Fruit fly (Drosophila melanogaster): ENCODE measurements around the gene eIF2D.

Gene eIF2D

DNA sequence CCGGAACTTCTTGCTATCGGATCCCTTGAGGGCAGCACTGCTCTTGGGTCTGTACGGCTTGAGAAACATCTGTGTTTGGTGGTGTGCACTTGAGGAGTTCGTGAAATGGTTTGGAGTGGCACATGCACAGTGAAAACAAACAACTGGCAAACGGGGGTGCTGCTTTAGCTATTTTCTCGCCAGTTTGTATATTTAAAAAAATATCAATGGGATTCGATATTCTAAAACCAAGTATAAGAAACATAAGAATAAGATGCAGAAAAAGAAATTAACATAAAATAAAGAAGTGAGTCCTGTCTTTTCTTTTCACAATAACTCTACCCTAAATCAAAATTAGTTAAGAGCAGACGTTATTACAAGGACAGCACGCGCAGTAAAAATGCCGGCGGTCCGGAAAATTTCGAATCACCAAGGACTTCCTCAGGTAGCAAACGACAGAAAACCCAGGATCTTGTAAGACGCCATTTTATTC, at the start of gene eIF2D (continued):
- no peak for TF ChIP-seq CG8359 (GFP tag; optimal IDR thresholded peaks at IDR 0.05; ENCODE audit: borderline replicate concordance)
- peak; percentile 40; the same call in 1 of the 3 replicates for TF ChIP-seq CG2199 (GFP tag; IDR thresholded peaks at IDR 0.05)
- TF ChIP-seq CG7271 (tag; optimal IDR thresholded peaks at IDR 0.05), result peak; percentile 24
- no peak for TF ChIP-seq tap (tag; optimal IDR thresholded peaks at IDR 0.05)
- peak; percentile 41 for TF ChIP-seq NfI (GFP tag; optimal IDR thresholded peaks at IDR 0.05)
- TF ChIP-seq CG7963 (GFP tag; IDR thresholded peaks at IDR 0.05; ENCODE audit: partially characterized antibody), result no peak
- peak; percentile 29 to 50 for TF ChIP-seq dpn (GFP tag; optimal IDR thresholded peaks at IDR 0.05)
- TF ChIP-seq slp2 (GFP tag; optimal IDR thresholded peaks at IDR 0.05), result peak; percentile 58
- TF ChIP-seq rib (GFP tag; IDR thresholded peaks at IDR 0.05), result no peak
- TF ChIP-seq MTF-1 (GFP tag; optimal IDR thresholded peaks at IDR 0.05; ENCODE audit: borderline replicate concordance), result peak; percentile 8
- TF ChIP-seq CG17802 (tag; optimal IDR thresholded peaks at IDR 0.05), result no peak
- TF ChIP-seq ap (GFP tag; IDR thresholded peaks at IDR 0.05), result 0 out of 2 replicates have a peak, but pooled peaks have one; percentile 21
- TF ChIP-seq slou (GFP tag; optimal IDR thresholded peaks at IDR 0.05), result no peak
- TF ChIP-seq CG6254 (GFP tag; optimal IDR thresholded peaks at IDR 0.05), result peak; percentile 43
- TF ChIP-seq CG7839 (tag; optimal IDR thresholded peaks at IDR 0.05), result peak; percentile 67
- TF ChIP-seq Atf3 (GFP tag; optimal IDR thresholded peaks at IDR 0.05), result no peak
- TF ChIP-seq Tbp (GFP tag; optimal IDR thresholded peaks at IDR 0.05), result no peak
- TF ChIP-seq Rfx (GFP tag; IDR thresholded peaks at IDR 0.05), result peak; percentile 76
- TF ChIP-seq CG30403 (GFP tag; optimal IDR thresholded peaks at IDR 0.05), result peak; percentile 67
- peak; percentile 44; the same call in 1 of the 2 replicates for TF ChIP-seq H2.0 (GFP tag; IDR thresholded peaks at IDR 0.05)
- TF ChIP-seq CG5953 (GFP tag; IDR thresholded peaks at IDR 0.05), result peak; percentile 47; the same call in 1 of the 2 replicates
- no peak for TF ChIP-seq CG6175 (GFP tag; IDR thresholded peaks at IDR 0.05)
- TF ChIP-seq CG17186 (GFP tag; optimal IDR thresholded peaks at IDR 0.05), result peak; percentile 12
- peak; percentile 50 for TF ChIP-seq Nf-YC (tag; optimal IDR thresholded peaks at IDR 0.05)
- peak; percentile 24 for TF ChIP-seq lbe (GFP tag; optimal IDR thresholded peaks at IDR 0.05)
- TF ChIP-seq twi (tag; optimal IDR thresholded peaks at IDR 0.05), result peak; percentile 55
- TF ChIP-seq tx (GFP tag; optimal IDR thresholded peaks at IDR 0.05), result no peak
- TF ChIP-seq CG18262 (tag; optimal IDR thresholded peaks at IDR 0.05), result peak; percentile 72
- TF ChIP-seq CG1233 (GFP tag; optimal IDR thresholded peaks at IDR 0.05), result peak; percentile 12
- 0 out of 3 replicates have a peak, but pooled peaks have one; percentile 57 for TF ChIP-seq CG11456 (GFP tag; IDR thresholded peaks at IDR 0.05)
- TF ChIP-seq D (optimal IDR thresholded peaks at IDR 0.05), result no peak
- TF ChIP-seq D (GFP tag; optimal IDR thresholded peaks at IDR 0.05), result peak; percentile 46
- TF ChIP-seq CG8478 (optimal IDR thresholded peaks at IDR 0.05), result no peak
- TF ChIP-seq gro (GFP tag; optimal IDR thresholded peaks at IDR 0.05), result peak; percentile 5
- TF ChIP-seq ken (GFP tag; IDR thresholded peaks at IDR 0.05), result 0 out of 3 replicates have a peak, but pooled peaks have one; percentile 49
- peak; percentile 57; the same call in 1 of the 2 replicates for TF ChIP-seq Ada2b (GFP tag; IDR thresholded peaks at IDR 0.05)
- TF ChIP-seq CG10565 (GFP tag; optimal IDR thresholded peaks at IDR 0.05), result no peak
- TF ChIP-seq CG3995 (GFP tag; optimal IDR thresholded peaks at IDR 0.05), result no peak
- peak; percentile 47 for TF ChIP-seq CG12744 (GFP tag; optimal IDR thresholded peaks at IDR 0.05)
- no peak for TF ChIP-seq usp (GFP tag; optimal IDR thresholded peaks at IDR 0.05)
- TF ChIP-seq unc-4 (GFP tag; IDR thresholded peaks at IDR 0.05; ENCODE audit: partially characterized antibody), result no peak
- TF ChIP-seq CG32767 (GFP tag; IDR thresholded peaks at IDR 0.05), result peak; percentile 17; the same call in 1 of the 2 replicates
- TF ChIP-seq CG6272 (GFP tag; IDR thresholded peaks at IDR 0.05), result peak; percentile 45
- TF ChIP-seq hbn (GFP tag; IDR thresholded peaks at IDR 0.05; ENCODE audit: partially characterized antibody), result no peak
- TF ChIP-seq CG9609 (GFP tag; optimal IDR thresholded peaks at IDR 0.05), result no peak
- TF ChIP-seq Hr3 (GFP tag; optimal IDR thresholded peaks at IDR 0.05), result peak; percentile 27
- TF ChIP-seq CG10654 (GFP tag; optimal IDR thresholded peaks at IDR 0.05), result peak; percentile 28
- peak; percentile 43 for TF ChIP-seq HmgZ (tag; optimal IDR thresholded peaks at IDR 0.05)
- TF ChIP-seq bsh (GFP tag; optimal IDR thresholded peaks at IDR 0.05), result peak; percentile 1 to 61
- TF ChIP-seq CG17568 (GFP tag; optimal IDR thresholded peaks at IDR 0.05), result no peak
- peak; percentile 50; the same call in 1 of the 2 replicates for TF ChIP-seq NFAT (GFP tag; IDR thresholded peaks at IDR 0.05)

Measured in whole organism, embryonic.